Fruit fly (Drosophila melanogaster) whole organism, wandering third instar larva: ENCODE data around the gene RecQ4.

ENCODE experiments used
- ey ChIP-seq: fragments of 200-800 bp; sonication (Bioruptor generic); optimal IDR thresholded peaks from 2 replicates; lab custom pipeline; 2016; ENCODE audit warnings: missing biosample characterization, missing genetic modification characterization
- foxo ChIP-seq, 2 experiments: fragments of 200-800 bp; sonication (Bioruptor generic); optimal IDR thresholded peaks; 2 replicates in 1 of 2; 3 replicates in 1 of 2; lab custom pipeline; 2016 to 2017; ENCODE audit warnings: missing biosample characterization in 2 of 2, missing genetic modification characterization in 2 of 2
- fru ChIP-seq: fragments of 200-800 bp; sonication (Bioruptor generic); optimal IDR thresholded peaks from 3 replicates; lab custom pipeline; 2016; ENCODE audit warnings: missing biosample characterization, mild to moderate bottlenecking, missing genetic modification characterization
- usp ChIP-seq: fragments of >200 bp; optimal IDR thresholded peaks from 2 replicates; lab custom pipeline; 2017; ENCODE audit warnings: missing biosample characterization, missing genetic modification characterization

- no peak for TF ChIP-seq ey
- TF ChIP-seq fru (GFP tag; lab: Kevin White, UChicago) = no peak
- TF ChIP-seq usp (GFP tag; lab: Kevin White, UChicago) = no peak
- no peak for TF ChIP-seq foxo (GFP tag; optimal IDR thresholded peaks at IDR 0.05; lab: Kevin White, UChicago)
These were observed 21.2 kb downstream of the RecQ4 start for dm6 chr3L:8154544-8154943.
